Fruit fly (Drosophila melanogaster): ENCODE data around the gene bdl.

Gene bdl

dm6 chr2L:4282681-4283343 is 41.5 kb upstream of the bdl start, which contains the start of gene tutl (continued):
- peak; percentile 75 for TF ChIP-seq ems (GFP tag; optimal IDR thresholded peaks at IDR 0.05)
- peak; percentile 18 for TF ChIP-seq CG3163 (GFP tag; optimal IDR thresholded peaks at IDR 0.05)
- TF ChIP-seq salm (tag; optimal IDR thresholded peaks at IDR 0.05) = peak; percentile 39
- no peak for TF ChIP-seq Dref (GFP tag; IDR thresholded peaks at IDR 0.05)
- TF ChIP-seq az2 (GFP tag; optimal IDR thresholded peaks at IDR 0.05) = peak; percentile 85

dm6 chr2L:4286014-4286527 is 38.3 kb upstream of the bdl start:
- TF ChIP-seq bigmax (GFP tag; optimal IDR thresholded peaks at IDR 0.05) (no peak), cas (GFP tag; IDR thresholded peaks at IDR 0.05) (no peak), ash1 (GFP tag; optimal IDR thresholded peaks at IDR 0.05) (no peak), pzg (GFP tag; optimal IDR thresholded peaks at IDR 0.05) (no peak), CG43689 (GFP tag; IDR thresholded peaks at IDR 0.05) (no peak), Jarid2 (GFP tag; optimal IDR thresholded peaks at IDR 0.05) (no peak), CG13296 (GFP tag; optimal IDR thresholded peaks at IDR 0.05) (peak; percentile 10), prd (optimal IDR thresholded peaks at IDR 0.05) (no peak), prd (GFP tag; IDR thresholded peaks at IDR 0.05) (no peak), Scr (GFP tag; IDR thresholded peaks at IDR 0.05; ENCODE audit: partially characterized antibody) (no peak), HLH54F (GFP tag; optimal IDR thresholded peaks at IDR 0.05) (no peak), yki (optimal IDR thresholded peaks at IDR 0.05) (no peak), Side (GFP tag; optimal IDR thresholded peaks at IDR 0.05) (peak; percentile 2), CG33557 (GFP tag; optimal IDR thresholded peaks at IDR 0.05) (no peak), zfh1 (GFP tag; IDR thresholded peaks at IDR 0.05) (no peak), CG34376 (GFP tag; optimal IDR thresholded peaks at IDR 0.05) (no peak), CG7839 (tag; optimal IDR thresholded peaks at IDR 0.05) (peak; percentile 50), CG8944 (GFP tag; optimal IDR thresholded peaks at IDR 0.05) (no peak), chn (GFP tag; optimal IDR thresholded peaks at IDR 0.05) (no peak), gsb (GFP tag; IDR thresholded peaks at IDR 0.05) (no peak), CG17829 (tag; optimal IDR thresholded peaks at IDR 0.05) (no peak), Abd-B (GFP tag; optimal IDR thresholded peaks at IDR 0.05) (peak; percentile 12), z (GFP tag; IDR thresholded peaks at IDR 0.05) (no peak), sima (GFP tag; optimal IDR thresholded peaks at IDR 0.05) (no peak), CG17361 (GFP tag; IDR thresholded peaks at IDR 0.05) (peak; percentile 71), CG10209 (GFP tag; optimal IDR thresholded peaks at IDR 0.05) (no peak), Sry-β (GFP tag; optimal IDR thresholded peaks at IDR 0.05) (no peak), Atf3 (GFP tag; optimal IDR thresholded peaks at IDR 0.05) (no peak), sisA (GFP tag; IDR thresholded peaks at IDR 0.05) (no peak), Hsf (GFP tag; optimal IDR thresholded peaks at IDR 0.05) (peak; percentile 26), BEAF-32 (GFP tag; optimal IDR thresholded peaks at IDR 0.05) (no peak), klu (GFP tag; IDR thresholded peaks at IDR 0.05) (no peak), kni (GFP tag; optimal IDR thresholded peaks at IDR 0.05) (no peak), CG3995 (GFP tag; optimal IDR thresholded peaks at IDR 0.05) (no peak), CG1603 (tag; optimal IDR thresholded peaks at IDR 0.05) (no peak), eve (GFP tag; optimal IDR thresholded peaks at IDR 0.05) (peak in 1 of 2 experiments; percentile 55), CG9727 (GFP tag; optimal IDR thresholded peaks at IDR 0.05) (peak; percentile 39), Mrtf (GFP tag; IDR thresholded peaks at IDR 0.05) (no peak), insv (GFP tag; optimal IDR thresholded peaks at IDR 0.05) (no peak), CG11723 (GFP tag; optimal IDR thresholded peaks at IDR 0.05) (no peak), ATbp (GFP tag; optimal IDR thresholded peaks at IDR 0.05) (no peak), Dref (GFP tag; IDR thresholded peaks at IDR 0.05) (peak; percentile 33; the same call in 1 of the 2 replicates), CG10366 (GFP tag; IDR thresholded peaks at IDR 0.05) (no peak), CG32532 (GFP tag; IDR thresholded peaks at IDR 0.05) (no peak), Dip2 (GFP tag; IDR thresholded peaks at IDR 0.05) (no peak)

All from whole organism, embryonic.